Fruit fly (Drosophila melanogaster) whole organism, wandering third instar larva: ENCODE measurements around the gene Bicra.

Experiments used
- CG32264 ChIP-seq: fragments of 200-800 bp; sonication (Bioruptor generic); optimal IDR thresholded peaks from 2 replicates; lab custom pipeline; 2016; ENCODE audit warnings: missing biosample characterization, missing genetic modification characterization
- CrebA ChIP-seq: fragments of 200-800 bp; sonication (Bioruptor generic); optimal IDR thresholded peaks from 2 replicates; lab custom pipeline; 2016; ENCODE audit warnings: missing biosample characterization, mild to moderate bottlenecking, missing genetic modification characterization, borderline replicate concordance
- Jra ChIP-seq: sonication (Bioruptor generic); optimal IDR thresholded peaks from 2 replicates; lab custom pipeline; 2016; ENCODE audit warnings: missing biosample characterization, missing genetic modification characterization
- br ChIP-seq: fragments of 200-800 bp; sonication (Bioruptor generic); optimal IDR thresholded peaks from 2 replicates; lab custom pipeline; 2016; ENCODE audit warnings: missing biosample characterization, missing genetic modification characterization
- dmrt93B ChIP-seq: fragments of 200-800 bp; sonication (Bioruptor generic); optimal IDR thresholded peaks from 2 replicates; lab custom pipeline; 2018; ENCODE audit warnings: missing biosample characterization, mild to moderate bottlenecking, missing genetic modification characterization
- pan ChIP-seq: fragments of >200 bp; optimal IDR thresholded peaks from 2 replicates; lab custom pipeline; 2017

DNA sequence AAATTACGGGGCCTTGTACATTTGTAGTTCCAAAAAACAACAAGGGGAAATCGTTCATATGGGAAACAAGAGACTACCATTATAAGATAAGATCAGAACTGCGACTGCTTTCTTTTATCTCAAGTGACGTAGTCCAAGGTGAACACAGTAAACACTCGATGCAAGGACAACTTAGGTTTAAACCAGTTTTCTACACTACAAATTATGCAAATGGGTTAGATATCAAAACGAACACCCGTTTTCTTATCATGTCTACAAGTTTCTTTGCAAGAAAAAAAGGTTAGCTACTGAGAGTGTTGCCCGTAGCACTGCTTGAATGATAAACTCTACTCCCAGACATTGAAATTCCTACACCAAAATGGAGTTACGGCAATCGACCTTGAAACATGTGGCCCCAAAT lies 61.3 kb downstream of the Bicra start:
- TF ChIP-seq pan (lab: Kevin White, UChicago) (no peak), CG32264 (GFP tag; lab: Kevin White, UChicago) (peak; percentile 73), br (GFP tag; lab: Kevin White, UChicago) (peak; percentile 89), dmrt93B (GFP tag; lab: Kevin White, UChicago) (peak; percentile 66), Jra (GFP tag; lab: Kevin White, UChicago) (peak; percentile 58), CrebA (no peak)
